Fruit fly (Drosophila melanogaster) whole organism: ENCODE results near the gene CG5447.

Source experiments
- CG8478 ChIP-seq: fragments of >200 bp; optimal IDR thresholded peaks from 2 replicates; lab custom pipeline; 2018; ENCODE audit warnings: inconsistent platforms
- Dll ChIP-seq: fragments of >200 bp; optimal IDR thresholded peaks from 2 replicates; lab custom pipeline; 2017
- pan ChIP-seq: fragments of >200 bp; optimal IDR thresholded peaks from 2 replicates; lab custom pipeline; 2017
- usp ChIP-seq: fragments of >200 bp; optimal IDR thresholded peaks from 2 replicates; lab custom pipeline; 2017; ENCODE audit warnings: missing biosample characterization, missing genetic modification characterization, mixed read lengths

DNA sequence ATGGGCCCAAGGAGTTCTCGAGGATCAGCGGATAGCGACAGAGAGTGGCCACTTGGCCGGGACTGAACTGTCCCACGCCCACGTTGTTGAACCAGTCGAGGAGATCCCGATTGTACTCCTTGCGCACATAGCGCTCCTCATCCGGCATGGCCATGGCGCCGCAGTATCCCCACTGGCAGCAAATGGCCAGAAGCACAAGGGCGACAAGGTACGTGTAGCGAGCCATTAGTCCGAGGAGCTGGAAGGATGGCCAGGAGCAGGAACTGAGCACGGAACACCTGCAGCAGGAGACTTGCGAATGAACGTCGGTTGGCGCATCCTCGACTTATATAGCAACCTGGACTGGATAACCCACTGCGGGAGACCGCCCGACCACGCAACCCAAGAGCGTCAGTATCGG lies 3.5 kb downstream of the CG5447 start, which contains the start of gene Pdf:
- TF ChIP-seq pan (lab: Kevin White, UChicago) (no peak), usp (GFP tag; lab: Kevin White, UChicago) (no peak), CG8478 (lab: Kevin White, UChicago) (no peak), Dll (lab: Kevin White, UChicago) (no peak)
